Worm (Caenorhabditis elegans) whole organism, L4 larva: Measurements from ENCODE around the gene usp-46.
A peak's percentile ranks its signal among the peaks of the same experiment; 100 is the strongest.

Experiments
- D1046.2 ChIP-seq: fragments of 200-800 bp; sonication (Bioruptor generic); IDR thresholded peaks from 2 replicates; pipeline ENCODE4 v1.3.6; 2022; ENCODE audit warnings: missing genetic modification characterization, missing compliant biosample characterization
- F26F4.8 ChIP-seq: fragments of 200-800 bp; sonication (Bioruptor generic); conservative IDR thresholded peaks from 2 replicates; pipeline ENCODE4 v1.3.6; 2022; ENCODE audit warnings: missing genetic modification characterization, missing compliant biosample characterization
- T20F7.1 ChIP-seq: fragments of 200-800 bp; sonication (Bioruptor generic); optimal IDR thresholded peaks from 2 replicates; lab custom pipeline; 2018; ENCODE audit warnings: mild to moderate bottlenecking, missing genetic modification characterization, missing compliant biosample characterization
- Y5F2A.4 ChIP-seq: fragments of 200-800 bp; sonication (Bioruptor generic); optimal IDR thresholded peaks from 2 replicates; lab custom pipeline; 2018; ENCODE audit warnings: mild to moderate bottlenecking, missing genetic modification characterization, missing compliant biosample characterization
- ZK337.2 ChIP-seq: fragments of 200-800 bp; sonication (Bioruptor generic); IDR thresholded peaks from 2 replicates; pipeline ENCODE4 v1.3.6; 2022; ENCODE audit warnings: missing genetic modification reagents, missing genetic modification characterization, missing compliant biosample characterization
- aha-1 ChIP-seq: fragments of 150-350 bp; peaks from one replicate; lab custom pipeline; 2014; ENCODE audit warnings: missing biosample characterization, missing genetic modification characterization
- ama-1 ChIP-seq: fragments of 150-350 bp; optimal IDR thresholded peaks from 2 replicates; lab custom pipeline; 2014; ENCODE audit warnings: inconsistent platforms, mixed read lengths
- arid-1 ChIP-seq: fragments of 200-800 bp; sonication (Bioruptor generic); conservative IDR thresholded peaks from 2 replicates; pipeline ENCODE4 v1.3.6; 2022; ENCODE audit warnings: missing genetic modification reagents, missing genetic modification characterization, missing compliant biosample characterization
- attf-4 ChIP-seq: sonication (generic microtip); optimal IDR thresholded peaks from 3 replicates; lab custom pipeline; 2017; ENCODE audit warnings: missing biosample characterization, missing genetic modification characterization
- ceh-44 ChIP-seq: fragments of 200-800 bp; sonication (Bioruptor generic); IDR thresholded peaks from 2 replicates; pipeline ENCODE4 v1.3.6; 2022; ENCODE audit warnings: missing genetic modification reagents, missing genetic modification characterization, missing compliant biosample characterization
- ces-1 ChIP-seq: fragments of 150-350 bp; sonication (generic microtip); optimal IDR thresholded peaks from 4 replicates; lab custom pipeline; 2014; ENCODE audit warnings: missing biosample characterization, missing genetic modification reagents, missing genetic modification characterization
- daf-16 ChIP-seq, 3 experiments: sonication (generic microtip); optimal IDR thresholded peaks; 2 replicates each; lab custom pipeline; 2016 to 2017; ENCODE audit warnings: missing genetic modification characterization in 3 of 3, missing genetic modification reagents in 3 of 3, mild to moderate bottlenecking in 2 of 3, missing compliant biosample characterization in 2 of 3, missing biosample characterization in 1 of 3, moderate library complexity in 1 of 3
- daf-8 ChIP-seq: fragments of 200-800 bp; sonication (Bioruptor generic); IDR thresholded peaks from 2 replicates; pipeline ENCODE4 v1.3.6; 2022; ENCODE audit warnings: missing genetic modification characterization, missing compliant biosample characterization
- dmd-8 ChIP-seq: fragments of 200-800 bp; sonication (Bioruptor generic); IDR thresholded peaks from 2 replicates; pipeline ENCODE4 v1.3.6; 2022; ENCODE audit warnings: missing genetic modification characterization, missing compliant biosample characterization
- dve-1 ChIP-seq: sonication (generic microtip); optimal IDR thresholded peaks from 2 replicates; lab custom pipeline; 2017; ENCODE audit warnings: antibody characterized with exemption, mild to moderate bottlenecking, missing genetic modification characterization, missing compliant biosample characterization; ENCODE audit not compliant: insufficient read depth
- egl-43 ChIP-seq: fragments of 200-800 bp; sonication (Bioruptor generic); IDR thresholded peaks from 2 replicates; pipeline ENCODE4 v1.3.6; 2022; ENCODE audit warnings: missing genetic modification reagents, missing genetic modification characterization, missing compliant biosample characterization
- fkh-10 ChIP-seq: fragments of 150-350 bp; optimal IDR thresholded peaks from 2 replicates; lab custom pipeline; 2014; ENCODE audit warnings: missing biosample characterization, missing genetic modification reagents, missing genetic modification characterization
- fos-1 ChIP-seq: fragments of 150-350 bp; optimal IDR thresholded peaks from 2 replicates; lab custom pipeline; 2014; ENCODE audit warnings: missing biosample characterization, missing genetic modification characterization
- hif-1 ChIP-seq, 2 experiments: sonication (generic microtip); optimal IDR thresholded peaks; 2 replicates each; lab custom pipeline; 2016 to 2017; ENCODE audit warnings: missing compliant biosample characterization in 2 of 2, missing genetic modification characterization in 2 of 2, missing genetic modification reagents in 2 of 2, missing genotype in 2 of 2, mild to moderate bottlenecking in 1 of 2
- hlh-11 ChIP-seq: fragments of 200-800 bp; sonication (Bioruptor generic); optimal IDR thresholded peaks from 2 replicates; lab custom pipeline; 2018; ENCODE audit warnings: mild to moderate bottlenecking, missing genetic modification characterization, missing compliant biosample characterization
- jun-1 ChIP-seq: fragments of 150-350 bp; optimal IDR thresholded peaks from 2 replicates; lab custom pipeline; 2014; ENCODE audit warnings: missing biosample characterization, missing genetic modification reagents, missing genetic modification characterization
- lim-7 ChIP-seq: fragments of 200-800 bp; sonication (Bioruptor generic); IDR thresholded peaks from 2 replicates; pipeline ENCODE4 v1.3.6; 2022; ENCODE audit warnings: missing genetic modification characterization, missing compliant biosample characterization
- lin-1 ChIP-seq: fragments of 200-800 bp; sonication (Bioruptor generic); IDR thresholded peaks from 2 replicates; pipeline ENCODE4 v1.3.6; 2022; ENCODE audit warnings: missing genetic modification reagents, missing genetic modification characterization, missing compliant biosample characterization
- lin-13 ChIP-seq: fragments of 150-350 bp; optimal IDR thresholded peaks from 2 replicates; lab custom pipeline; 2014; ENCODE audit warnings: missing biosample characterization, missing genetic modification reagents, missing genetic modification characterization
- lin-39 ChIP-seq: fragments of 150-350 bp; optimal IDR thresholded peaks from 2 replicates; lab custom pipeline; 2014; ENCODE audit warnings: missing biosample characterization, missing genetic modification reagents, missing genetic modification characterization
- madf-5 ChIP-seq, 2 experiments: fragments of 200-800 bp; sonication (Bioruptor generic); IDR thresholded peaks; 2 replicates each; pipeline ENCODE4 v1.3.6; 2022; ENCODE audit warnings: missing compliant biosample characterization in 2 of 2, missing genetic modification characterization in 2 of 2
- madf-9 ChIP-seq: fragments of 200-800 bp; sonication (Bioruptor generic); conservative IDR thresholded peaks from 2 replicates; pipeline ENCODE4 v1.3.6; 2022; ENCODE audit warnings: missing genetic modification reagents, missing genetic modification characterization, missing compliant biosample characterization
- mdt-29 ChIP-seq: fragments of 200-800 bp; sonication (Bioruptor generic); IDR thresholded peaks from 2 replicates; pipeline ENCODE4 v1.3.6; 2022; ENCODE audit warnings: missing genetic modification reagents, missing genetic modification characterization, missing compliant biosample characterization
- mep-1 ChIP-seq: fragments of 150-350 bp; sonication (generic microtip); optimal IDR thresholded peaks from 3 replicates; lab custom pipeline; 2014; ENCODE audit warnings: missing biosample characterization, missing genetic modification characterization
- mes-2 ChIP-seq: sonication (generic microtip); optimal IDR thresholded peaks from 2 replicates; lab custom pipeline; 2016; ENCODE audit warnings: missing genotype, mild to moderate bottlenecking, missing genetic modification characterization, missing compliant biosample characterization; ENCODE audit not compliant: poor library complexity, severe bottlenecking
- mxl-2 ChIP-seq: fragments of 200-800 bp; sonication (Bioruptor generic); conservative IDR thresholded peaks from 2 replicates; pipeline ENCODE4 v1.3.6; 2022; ENCODE audit warnings: missing genetic modification reagents, missing genetic modification characterization, missing compliant biosample characterization
- mxl-3 ChIP-seq: fragments of 200-800 bp; sonication (Bioruptor generic); optimal IDR thresholded peaks from 2 replicates; lab custom pipeline; 2018; ENCODE audit warnings: mild to moderate bottlenecking, missing genetic modification characterization, missing compliant biosample characterization
- nhr-10 ChIP-seq: fragments of 150-350 bp; optimal IDR thresholded peaks from 2 replicates; lab custom pipeline; 2014; ENCODE audit warnings: missing biosample characterization, missing genetic modification characterization
- nhr-102 ChIP-seq: sonication (generic microtip); optimal IDR thresholded peaks from 2 replicates; lab custom pipeline; 2016; ENCODE audit warnings: mild to moderate bottlenecking, missing genetic modification characterization, moderate library complexity, missing compliant biosample characterization
- nhr-111 ChIP-seq: fragments of 200-800 bp; sonication (Bioruptor generic); optimal IDR thresholded peaks from 2 replicates; lab custom pipeline; 2018; ENCODE audit warnings: mild to moderate bottlenecking, missing genetic modification characterization, missing compliant biosample characterization
- nhr-48 ChIP-seq: sonication (generic microtip); optimal IDR thresholded peaks from 2 replicates; lab custom pipeline; 2016; ENCODE audit warnings: mild to moderate bottlenecking, missing genetic modification characterization, missing compliant biosample characterization
- nhr-77 ChIP-seq: fragments of 150-350 bp; optimal IDR thresholded peaks from 2 replicates; lab custom pipeline; 2014; ENCODE audit warnings: missing biosample characterization, missing genetic modification characterization
- pha-4 ChIP-seq, 2 experiments: fragments of 150-350 bp in 1 of 2; fragments of 200-800 bp in 1 of 2; sonication (Bioruptor generic) in 1 of 2; IDR thresholded peaks in 1 of 2; optimal IDR thresholded peaks in 1 of 2; 2 replicates each; pipeline versions ENCODE4 v1.3.6 to Lab custom; 2014 to 2022; ENCODE audit warnings: missing genetic modification characterization in 2 of 2, missing genetic modification reagents in 2 of 2, missing biosample characterization in 1 of 2, missing compliant biosample characterization in 1 of 2
- php-3 ChIP-seq: fragments of 200-800 bp; sonication (Bioruptor generic); IDR thresholded peaks from 2 replicates; pipeline ENCODE4 v1.3.6; 2022; ENCODE audit warnings: missing genetic modification reagents, missing genetic modification characterization, missing compliant biosample characterization
- rbr-2 ChIP-seq: sonication (generic microtip); optimal IDR thresholded peaks from 2 replicates; lab custom pipeline; 2016; ENCODE audit warnings: missing genotype, missing genetic modification characterization, missing compliant biosample characterization
- sdz-12 ChIP-seq: fragments of 200-800 bp; sonication (Bioruptor generic); optimal IDR thresholded peaks from 2 replicates; lab custom pipeline; 2018; ENCODE audit warnings: mild to moderate bottlenecking, missing genetic modification characterization, missing compliant biosample characterization
- set-16 ChIP-seq: fragments of 200-800 bp; sonication (Bioruptor generic); IDR thresholded peaks from 2 replicates; pipeline ENCODE4 v1.3.6; 2022; ENCODE audit warnings: missing genetic modification reagents, missing genetic modification characterization, missing compliant biosample characterization
- skn-1 ChIP-seq: fragments of 150-350 bp; optimal IDR thresholded peaks from 2 replicates; lab custom pipeline; 2014; ENCODE audit warnings: missing biosample characterization, missing genetic modification characterization
- snpc-4 ChIP-seq: fragments of 150-350 bp; optimal IDR thresholded peaks from 2 replicates; lab custom pipeline; 2014; ENCODE audit warnings: missing biosample characterization, missing genetic modification characterization
- spr-1 ChIP-seq: sonication (generic microtip); optimal IDR thresholded peaks from 2 replicates; lab custom pipeline; 2016; ENCODE audit warnings: mild to moderate bottlenecking, missing genetic modification characterization, missing compliant biosample characterization
- tra-1 ChIP-seq: fragments of 200-800 bp; sonication (Bioruptor generic); IDR thresholded peaks from 2 replicates; pipeline ENCODE4 v1.3.6; 2022; ENCODE audit warnings: missing genetic modification reagents, missing genetic modification characterization, missing compliant biosample characterization

Gene usp-46

ce11 chrIII:9780665-9781304, 4.4 kb downstream of the usp-46 start, which contains the start of gene vha-1 (continued):
- TF ChIP-seq mxl-2 (GFP tag; lab: Robert Waterston, UW), result no peak
- TF ChIP-seq lim-7 (GFP tag; lab: Robert Waterston, UW), result no peak
- peak; percentile 71 for TF ChIP-seq jun-1 (tag; lab: Kevin White, UChicago)
- no peak for TF ChIP-seq dmd-8 (GFP tag; lab: Robert Waterston, UW)
- peak; percentile 82 for TF ChIP-seq rbr-2
- peak; percentile 26 for TF ChIP-seq fkh-10 (GFP tag; lab: Kevin White, UChicago)
- peak; percentile 78 for TF ChIP-seq nhr-10
- TF ChIP-seq madf-5 (GFP tag; IDR thresholded peaks at IDR 0.05; lab: Robert Waterston, UW), result no peak
- no peak for TF ChIP-seq D1046.2 (GFP tag; lab: Robert Waterston, UW)
- peak; percentile 97 for TF ChIP-seq nhr-77 (tag; lab: Kevin White, UChicago)
- TF ChIP-seq sdz-12 (GFP tag; lab: Kevin White, UChicago), result no peak
- TF ChIP-seq skn-1 (tag; lab: Kevin White, UChicago), result peak; percentile 4
- no peak for TF ChIP-seq snpc-4 (tag; lab: Kevin White, UChicago)
- TF ChIP-seq ceh-44 (GFP tag; lab: Robert Waterston, UW), result peak; percentile 42; the same call in 1 of the 2 replicates
- no peak for TF ChIP-seq php-3 (GFP tag; lab: Robert Waterston, UW)
- TF ChIP-seq mdt-29 (GFP tag; lab: Robert Waterston, UW), result peak; percentile 71; the same call in 1 of the 2 replicates
- TF ChIP-seq mxl-3, result peak; percentile 86
- no peak for TF ChIP-seq ZK337.2 (GFP tag; lab: Robert Waterston, UW)
- peak; percentile 25 for TF ChIP-seq fos-1 (tag; lab: Kevin White, UChicago)
- TF ChIP-seq mep-1 (tag; lab: Kevin White, UChicago), result peak; percentile 92

ce11 chrIII:9782011-9782436, 5.6 kb downstream of the usp-46 start, which contains the start of gene vha-2:
Gene vha-2 (plus strand): TSS chrIII:9782164.
- no peak for TF ChIP-seq fos-1 (tag; lab: Kevin White, UChicago)
- 0 out of 2 replicates have a peak, but pooled peaks have one; percentile 47 for TF ChIP-seq egl-43 (GFP tag; lab: Robert Waterston, UW)
- TF ChIP-seq T20F7.1 (GFP tag; lab: Kevin White, UChicago), result peak; percentile 61
- TF ChIP-seq dve-1, result peak; percentile 31
- TF ChIP-seq madf-5 (GFP tag; IDR thresholded peaks at IDR 0.05; lab: Robert Waterston, UW), result 0 out of 4 replicates have a peak, but pooled peaks of 1 of the 2 experiments have one; percentile 34
- TF ChIP-seq nhr-48 (tag; lab: Kevin White, UChicago), result peak; percentile 10
- peak; percentile 32 for TF ChIP-seq mes-2 (tag; lab: Kevin White, UChicago)
- peak; percentile 42 for TF ChIP-seq nhr-111 (GFP tag; lab: Kevin White, UChicago)
- TF ChIP-seq spr-1 (tag; lab: Kevin White, UChicago), result peak; percentile 39
- no peak for TF ChIP-seq mxl-3
- TF ChIP-seq lin-1 (GFP tag; lab: Robert Waterston, UW), result peak; percentile 61
- TF ChIP-seq hif-1 (tag; optimal IDR thresholded peaks at IDR 0.05; lab: Kevin White, UChicago), result no peak
- TF ChIP-seq set-16 (GFP tag; lab: Robert Waterston, UW), result peak; percentile 23; the same call in 1 of the 2 replicates
- no peak for TF ChIP-seq lin-39
- TF ChIP-seq hlh-11 (tag; lab: Kevin White, UChicago), result peak; percentile 32
- peak; percentile 90 for TF ChIP-seq ama-1 (lab: Kevin White, UChicago)
- TF ChIP-seq F26F4.8, result no peak
- TF ChIP-seq mep-1 (tag; lab: Kevin White, UChicago), result peak; percentile 7
- TF ChIP-seq attf-4 (tag; lab: Kevin White, UChicago), result no peak
- peak; percentile 38 for TF ChIP-seq pha-4 (GFP tag; IDR thresholded peaks at IDR 0.05; lab: Robert Waterston, UW)
- TF ChIP-seq pha-4 (tag; optimal IDR thresholded peaks at IDR 0.05; lab: Kevin White, UChicago), result no peak
- peak in 1 of 2 experiments; percentile 9 for TF ChIP-seq daf-16 (GFP tag; optimal IDR thresholded peaks at IDR 0.05; lab: Kevin White, UChicago)
- peak; percentile 31 for TF ChIP-seq daf-16 (tag; optimal IDR thresholded peaks at IDR 0.05; lab: Kevin White, UChicago)
- peak; percentile 12 for TF ChIP-seq nhr-102 (tag; lab: Kevin White, UChicago)
- no peak for TF ChIP-seq ces-1 (GFP tag; lab: Kevin White, UChicago)
- no peak for TF ChIP-seq lin-13 (GFP tag; lab: Kevin White, UChicago)
- peak; percentile 49; the same call in 1 of the 2 replicates for TF ChIP-seq madf-9 (GFP tag; lab: Robert Waterston, UW)
- peak; percentile 26; the same call in 1 of the 2 replicates for TF ChIP-seq tra-1
- no peak for TF ChIP-seq Y5F2A.4 (GFP tag; lab: Kevin White, UChicago)
- no peak for TF ChIP-seq aha-1 (tag; lab: Kevin White, UChicago)
- peak; percentile 49 for TF ChIP-seq arid-1 (GFP tag; lab: Robert Waterston, UW)
- 0 out of 2 replicates have a peak, but pooled peaks have one; percentile 10 for TF ChIP-seq daf-8 (GFP tag; lab: Robert Waterston, UW)
